Fruit fly (Drosophila melanogaster): ENCODE measurements around the gene Hs2st.

DNA sequence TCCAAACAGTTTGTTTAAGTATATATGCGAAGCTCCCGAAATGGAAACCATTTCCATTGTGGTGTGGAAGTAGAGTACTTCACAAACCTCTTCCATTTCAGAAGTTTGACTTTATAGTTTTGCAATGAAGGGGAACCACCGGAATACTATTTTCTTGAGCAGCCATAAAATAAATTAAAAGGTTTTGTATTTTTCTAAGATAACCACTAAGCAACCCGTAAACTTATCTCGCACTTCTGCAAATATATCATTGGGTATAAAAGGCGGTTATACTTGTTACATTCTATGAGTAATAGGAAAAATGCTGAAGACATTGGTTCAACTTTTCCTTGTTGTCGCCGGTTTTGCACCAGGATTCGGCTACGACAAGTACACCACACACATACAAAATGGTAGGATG, 26.5 kb downstream of the Hs2st start, which contains the start of gene lectin-37Da:
- TF ChIP-seq CG8478 (optimal IDR thresholded peaks at IDR 0.05) (no peak), pan (optimal IDR thresholded peaks at IDR 0.05) (no peak), Dll (optimal IDR thresholded peaks at IDR 0.05) (no peak)

All from whole organism.